Fruit fly (Drosophila melanogaster): ENCODE data around the gene CG4887.

CG4887 gene

dm6 chr2L:1150554-1150953, 22.3 kb upstream of the CG4887 start, which contains the start of the genes Tfb4 and Vps29 (continued):
- peak; percentile 20 for TF ChIP-seq pho (GFP tag; optimal IDR thresholded peaks at IDR 0.05)
- no peak for TF ChIP-seq dan (GFP tag; IDR thresholded peaks at IDR 0.05)
- no peak for TF ChIP-seq CG7556 (GFP tag; optimal IDR thresholded peaks at IDR 0.05)
- TF ChIP-seq CG12744 (GFP tag; optimal IDR thresholded peaks at IDR 0.05) = no peak
- TF ChIP-seq Dad (GFP tag; optimal IDR thresholded peaks at IDR 0.05) = no peak
- peak; percentile 61 for TF ChIP-seq trem (tag; optimal IDR thresholded peaks at IDR 0.05)
- peak; percentile 36 for TF ChIP-seq Myb (GFP tag; optimal IDR thresholded peaks at IDR 0.05)
- peak; percentile 46; the same call in 1 of the 2 replicates for TF ChIP-seq CG11085 (GFP tag; IDR thresholded peaks at IDR 0.05)
- peak; percentile 58 for TF ChIP-seq CG32532 (GFP tag; IDR thresholded peaks at IDR 0.05)
- peak; percentile 67 for TF ChIP-seq ems (GFP tag; optimal IDR thresholded peaks at IDR 0.05)
- TF ChIP-seq CG32772 (GFP tag; IDR thresholded peaks at IDR 0.05) = peak; percentile 12; the same call in 1 of the 2 replicates
- TF ChIP-seq CG14965 (GFP tag; optimal IDR thresholded peaks at IDR 0.05; ENCODE audit: borderline replicate concordance) = no peak
- TF ChIP-seq Pdp1 (GFP tag; optimal IDR thresholded peaks at IDR 0.05) = peak; percentile 53 to 58
- TF ChIP-seq CG13287 (GFP tag; IDR thresholded peaks at IDR 0.05; ENCODE audit: partially characterized antibody) = peak; percentile 95
- peak; percentile 60; the same call in 1 of the 4 replicates for TF ChIP-seq Gug (GFP tag; IDR thresholded peaks at IDR 0.05)
- no peak for TF ChIP-seq CG12299 (tag; optimal IDR thresholded peaks at IDR 0.05)
- TF ChIP-seq Blimp-1 (GFP tag; optimal IDR thresholded peaks at IDR 0.05) = no peak
- no peak for TF ChIP-seq jigr1 (GFP tag; IDR thresholded peaks at IDR 0.05)
- peak; percentile 82 for TF ChIP-seq lilli (GFP tag; optimal IDR thresholded peaks at IDR 0.05)
- peak; percentile 74 for TF ChIP-seq CG4617 (GFP tag; optimal IDR thresholded peaks at IDR 0.05; ENCODE audit: borderline replicate concordance)
- no peak for TF ChIP-seq Elba2 (GFP tag; optimal IDR thresholded peaks at IDR 0.05)
- no peak for TF ChIP-seq CG3726 (GFP tag; IDR thresholded peaks at IDR 0.05)
- TF ChIP-seq inv (GFP tag; IDR thresholded peaks at IDR 0.05; ENCODE audit: partially characterized antibody) = peak; percentile 68
- TF ChIP-seq CG13624 (GFP tag; optimal IDR thresholded peaks at IDR 0.05) = peak; percentile 63
- TF ChIP-seq hb (GFP tag; IDR thresholded peaks at IDR 0.05; ENCODE audit: partially characterized antibody) = peak; percentile 94
- peak; percentile 84 for TF ChIP-seq Dll (GFP tag; IDR thresholded peaks at IDR 0.05; ENCODE audit: partially characterized antibody)
- no peak for TF ChIP-seq CG31365 (tag; optimal IDR thresholded peaks at IDR 0.05)
- TF ChIP-seq nmo (GFP tag; optimal IDR thresholded peaks at IDR 0.05) = peak; percentile 3
- TF ChIP-seq CG18011 (GFP tag; optimal IDR thresholded peaks at IDR 0.05) = peak; percentile 37
- TF ChIP-seq Bgb (GFP tag; IDR thresholded peaks at IDR 0.05; ENCODE audit: partially characterized antibody) = peak; percentile 94
- TF ChIP-seq ranshi (GFP tag; IDR thresholded peaks at IDR 0.05) = peak; percentile 38; the same call in 1 of the 2 replicates
- peak; percentile 33; the same call in 1 of the 2 replicates for TF ChIP-seq CG17328 (GFP tag; IDR thresholded peaks at IDR 0.05)
- TF ChIP-seq Ets97D (GFP tag; optimal IDR thresholded peaks at IDR 0.05) = peak; percentile 40
- TF ChIP-seq Tbp (GFP tag; optimal IDR thresholded peaks at IDR 0.05) = no peak
- TF ChIP-seq sr (GFP tag; IDR thresholded peaks at IDR 0.05) = no peak
- peak; percentile 69 for TF ChIP-seq HLH54F (GFP tag; optimal IDR thresholded peaks at IDR 0.05)
- peak; percentile 24; the same call in 1 of the 3 replicates for TF ChIP-seq Aef1 (GFP tag; IDR thresholded peaks at IDR 0.05)
- TF ChIP-seq CG3163 (GFP tag; optimal IDR thresholded peaks at IDR 0.05) = peak; percentile 11
- TF ChIP-seq Taf1 (GFP tag; IDR thresholded peaks at IDR 0.05) = no peak
- TF ChIP-seq Max (GFP tag; optimal IDR thresholded peaks at IDR 0.05) = no peak
- TF ChIP-seq yki (optimal IDR thresholded peaks at IDR 0.05) = no peak
- TF ChIP-seq CG10366 (GFP tag; IDR thresholded peaks at IDR 0.05) = peak; percentile 41; the same call in 1 of the 2 replicates
- TF ChIP-seq PHDP (tag; optimal IDR thresholded peaks at IDR 0.05) = no peak
- no peak for TF ChIP-seq CG13296 (GFP tag; optimal IDR thresholded peaks at IDR 0.05)
- peak; percentile 43 for TF ChIP-seq CG12391 (tag; optimal IDR thresholded peaks at IDR 0.05)
- no peak for TF ChIP-seq gsb-n (tag; optimal IDR thresholded peaks at IDR 0.05)
- 0 out of 2 replicates have a peak, but pooled peaks have one; percentile 38 for TF ChIP-seq CG16779 (GFP tag; IDR thresholded peaks at IDR 0.05)
- no peak for TF ChIP-seq CG2202 (tag; optimal IDR thresholded peaks at IDR 0.05)
- peak; percentile 25 for TF ChIP-seq CG11398 (GFP tag; optimal IDR thresholded peaks at IDR 0.05)
- TF ChIP-seq CG4404 (GFP tag; IDR thresholded peaks at IDR 0.05) = no peak
- peak; percentile 48 for TF ChIP-seq phol (tag; optimal IDR thresholded peaks at IDR 0.05)
